Fruit fly (Drosophila melanogaster): ENCODE data around the gene Cht11.

The Cht11 gene

dm6 chrX:6853384-6853783, 4.1 kb upstream of the Cht11 start (continued):
- TF ChIP-seq CG13894 (tag; optimal IDR thresholded peaks at IDR 0.05) (peak; percentile 92), CG15479 (GFP tag; optimal IDR thresholded peaks at IDR 0.05) (peak; percentile 65), CG15011 (GFP tag; optimal IDR thresholded peaks at IDR 0.05) (no peak), MTF-1 (GFP tag; optimal IDR thresholded peaks at IDR 0.05; ENCODE audit: borderline replicate concordance) (no peak), mirr (GFP tag; optimal IDR thresholded peaks at IDR 0.05) (peak; percentile 78), CG43689 (GFP tag; IDR thresholded peaks at IDR 0.05) (no peak), CG3065 (GFP tag; optimal IDR thresholded peaks at IDR 0.05) (peak; percentile 91), CG18599 (GFP tag; optimal IDR thresholded peaks at IDR 0.05) (peak; percentile 39), cad (GFP tag; optimal IDR thresholded peaks at IDR 0.05) (peak; percentile 82), CG8478 (optimal IDR thresholded peaks at IDR 0.05) (no peak), rib (GFP tag; IDR thresholded peaks at IDR 0.05) (peak; percentile 75), CG1832 (GFP tag; optimal IDR thresholded peaks at IDR 0.05) (no peak), crol (GFP tag; IDR thresholded peaks at IDR 0.05) (peak; percentile 85), CG12219 (GFP tag; optimal IDR thresholded peaks at IDR 0.05) (no peak), CG6175 (GFP tag; IDR thresholded peaks at IDR 0.05) (0 out of 3 replicates have a peak, but pooled peaks have one; percentile 40), CG4404 (GFP tag; IDR thresholded peaks at IDR 0.05) (no peak), Optix (GFP tag; IDR thresholded peaks at IDR 0.05) (no peak), psq (GFP tag; optimal IDR thresholded peaks at IDR 0.05) (peak; percentile 75), Pdp1 (GFP tag; optimal IDR thresholded peaks at IDR 0.05) (no peak), oc (tag; optimal IDR thresholded peaks at IDR 0.05) (peak; percentile 0), CG17829 (tag; optimal IDR thresholded peaks at IDR 0.05) (no peak), CG31365 (tag; optimal IDR thresholded peaks at IDR 0.05) (peak; percentile 4), CG17361 (GFP tag; IDR thresholded peaks at IDR 0.05) (no peak), CG3163 (GFP tag; optimal IDR thresholded peaks at IDR 0.05) (peak; percentile 24), CrebB (tag; optimal IDR thresholded peaks at IDR 0.05) (peak; percentile 23), CG12769 (tag; optimal IDR thresholded peaks at IDR 0.05) (peak; percentile 49), sens (GFP tag) (peak; percentile 36), chm (GFP tag; IDR thresholded peaks at IDR 0.05) (peak; percentile 77; the same call in 1 of the 2 replicates), toy (GFP tag; IDR thresholded peaks at IDR 0.05) (no peak), CG2199 (GFP tag; IDR thresholded peaks at IDR 0.05) (peak; percentile 57; the same call in 1 of the 3 replicates), CG34422 (GFP tag; IDR thresholded peaks at IDR 0.05) (peak; percentile 18; the same call in 1 of the 3 replicates), CG15514 (GFP tag; optimal IDR thresholded peaks at IDR 0.05) (peak; percentile 3), CG16815 (GFP tag; optimal IDR thresholded peaks at IDR 0.05) (no peak), Fer1 (GFP tag; optimal IDR thresholded peaks at IDR 0.05) (peak; percentile 3), CG17385 (GFP tag; optimal IDR thresholded peaks at IDR 0.05) (peak; percentile 93), sqz (GFP tag; optimal IDR thresholded peaks at IDR 0.05) (peak; percentile 52), CG14014 (GFP tag; IDR thresholded peaks at IDR 0.05) (peak; percentile 19; the same call in 1 of the 2 replicates), CG7987 (GFP tag; optimal IDR thresholded peaks at IDR 0.05) (peak; percentile 39), CG3407 (GFP tag; optimal IDR thresholded peaks at IDR 0.05) (no peak), CG4360 (GFP tag; IDR thresholded peaks at IDR 0.05) (peak; percentile 75), phol (tag; optimal IDR thresholded peaks at IDR 0.05) (peak; percentile 10), CG18476 (GFP tag; optimal IDR thresholded peaks at IDR 0.05) (no peak), al (GFP tag; IDR thresholded peaks at IDR 0.05) (no peak), gro (GFP tag; optimal IDR thresholded peaks at IDR 0.05) (peak; percentile 26), Hr78 (GFP tag; optimal IDR thresholded peaks at IDR 0.05) (peak in 1 of 2 experiments; percentile 11), mld (GFP tag; IDR thresholded peaks at IDR 0.05; ENCODE audit: partially characterized antibody) (no peak), Max (GFP tag; optimal IDR thresholded peaks at IDR 0.05) (no peak), sd (tag; optimal IDR thresholded peaks at IDR 0.05) (peak; percentile 26), Rfx (GFP tag; IDR thresholded peaks at IDR 0.05) (0 out of 2 replicates have a peak, but pooled peaks have one; percentile 25), CG10267 (tag; optimal IDR thresholded peaks at IDR 0.05) (no peak), HmgZ (tag; optimal IDR thresholded peaks at IDR 0.05) (peak; percentile 46)
